Fruit fly (Drosophila melanogaster) whole organism, embryonic: Measurements from ENCODE around the gene CG43165.

Experiments
- Awh ChIP-seq: fragments of 200-800 bp; sonication (Bioruptor generic); IDR thresholded peaks from 2 replicates; pipeline ENCODE4, ENCODE4 v1.3.6; 2022; ENCODE audit warnings: missing biosample characterization, missing genetic modification characterization
- CG10147 ChIP-seq: fragments of 200-800 bp; sonication (Bioruptor generic); optimal IDR thresholded peaks from 2 replicates; lab custom pipeline; 2019; ENCODE audit warnings: missing biosample characterization, mild to moderate bottlenecking, missing genetic modification characterization, moderate library complexity
- CG10543 ChIP-seq: fragments of 200-800 bp; sonication (Bioruptor generic); optimal IDR thresholded peaks from 3 replicates; lab custom pipeline; 2017; ENCODE audit warnings: missing biosample characterization, mild to moderate bottlenecking, missing genetic modification characterization, moderate library complexity
- CG12391 ChIP-seq: fragments of 200-800 bp; sonication (Bioruptor generic); optimal IDR thresholded peaks from 3 replicates; lab custom pipeline; 2018; ENCODE audit warnings: missing biosample characterization, mild to moderate bottlenecking, missing genetic modification characterization, moderate library complexity
- CG14441 ChIP-seq: fragments of 200-800 bp; sonication (Bioruptor generic); IDR thresholded peaks from 2 replicates; pipeline ENCODE4 v1.3.6; 2022; ENCODE audit warnings: missing biosample characterization, missing genetic modification characterization
- CG15479 ChIP-seq: fragments of 200-800 bp; sonication (Bioruptor generic); optimal IDR thresholded peaks from 3 replicates; lab custom pipeline; 2019; ENCODE audit warnings: missing biosample characterization, mild to moderate bottlenecking, missing genetic modification characterization, moderate library complexity
- CG15514 ChIP-seq: fragments of 200-800 bp; sonication (Bioruptor generic); optimal IDR thresholded peaks from 3 replicates; lab custom pipeline; 2017; ENCODE audit warnings: missing biosample characterization, missing genetic modification characterization, mild to moderate bottlenecking, moderate library complexity, missing genetic modification reagents
- CG15601 ChIP-seq: fragments of 200-800 bp; sonication (Bioruptor generic); optimal IDR thresholded peaks from 3 replicates; lab custom pipeline; 2019; ENCODE audit warnings: missing biosample characterization, mild to moderate bottlenecking, missing genetic modification characterization, moderate library complexity
- CG17186 ChIP-seq: fragments of 200-800 bp; sonication (Bioruptor generic); optimal IDR thresholded peaks from 3 replicates; lab custom pipeline; 2017; ENCODE audit warnings: missing biosample characterization, missing genetic modification reagents, missing genetic modification characterization
- CG18011 ChIP-seq: fragments of 200-800 bp; sonication (Bioruptor generic); optimal IDR thresholded peaks from 2 replicates; lab custom pipeline; 2017; ENCODE audit warnings: missing biosample characterization, missing genetic modification characterization, mild to moderate bottlenecking, moderate library complexity, missing genotype
- CG18262 ChIP-seq: fragments of 200-800 bp; optimal IDR thresholded peaks from 3 replicates; lab custom pipeline; 2019; ENCODE audit warnings: missing biosample characterization, mild to moderate bottlenecking, missing genetic modification characterization, moderate library complexity
- CG18476 ChIP-seq: fragments of 200-800 bp; sonication (Bioruptor generic); optimal IDR thresholded peaks from 2 replicates; lab custom pipeline; 2016; ENCODE audit warnings: missing biosample characterization, mild to moderate bottlenecking, missing genetic modification characterization
- CG18764 ChIP-seq: fragments of 200-800 bp; sonication (Bioruptor generic); optimal IDR thresholded peaks from 3 replicates; lab custom pipeline; 2016; ENCODE audit warnings: missing biosample characterization, missing genetic modification characterization
- CG34376 ChIP-seq: fragments of 200-800 bp; sonication (Bioruptor generic); optimal IDR thresholded peaks from 2 replicates; lab custom pipeline; 2018; ENCODE audit warnings: missing biosample characterization, mild to moderate bottlenecking, missing genetic modification characterization
- CG7357 ChIP-seq: fragments of 200-800 bp; sonication (Bioruptor generic); IDR thresholded peaks from 3 replicates; pipeline ENCODE4 v1.3.6; 2022; ENCODE audit warnings: missing biosample characterization, missing genetic modification characterization
- CG8359 ChIP-seq: fragments of 200-800 bp; sonication (Bioruptor generic); optimal IDR thresholded peaks from 2 replicates; lab custom pipeline; 2017; ENCODE audit warnings: missing biosample characterization, mild to moderate bottlenecking, missing genetic modification characterization, borderline replicate concordance
- E2f1 ChIP-seq: fragments of 200-800 bp; sonication (Bioruptor generic); IDR thresholded peaks from 2 replicates; pipeline ENCODE4 v1.3.6; 2022; ENCODE audit warnings: missing biosample characterization, missing genetic modification characterization
- Eip74EF ChIP-seq, 2 experiments: fragments of 200-800 bp in 1 of 2; fragments of >200 bp in 1 of 2; sonication (Bioruptor generic) in 1 of 2; optimal IDR thresholded peaks; 2 replicates each; lab custom pipeline; 2017 to 2019; ENCODE audit warnings: missing biosample characterization in 2 of 2, missing genetic modification characterization in 2 of 2, mild to moderate bottlenecking in 1 of 2, moderate library complexity in 1 of 2
- Pdp1 ChIP-seq, 2 experiments: fragments of 200-800 bp; sonication (Bioruptor generic); optimal IDR thresholded peaks; 3 replicates each; lab custom pipeline; 2016; ENCODE audit warnings: missing biosample characterization in 2 of 2, missing genetic modification characterization in 2 of 2, mild to moderate bottlenecking in 1 of 2, moderate library complexity in 1 of 2
- Poxn ChIP-seq: fragments of 200-800 bp; sonication (Bioruptor generic); IDR thresholded peaks from 2 replicates; pipeline ENCODE4 v1.3.6; 2022; ENCODE audit warnings: missing biosample characterization, missing genetic modification characterization
- Xbp1 ChIP-seq: fragments of 200-800 bp; sonication (Bioruptor generic); optimal IDR thresholded peaks from 3 replicates; lab custom pipeline; 2016; ENCODE audit warnings: missing biosample characterization, mild to moderate bottlenecking, missing genetic modification characterization
- bowl ChIP-seq: fragments of 200-800 bp; sonication (Bioruptor generic); IDR thresholded peaks from 2 replicates; pipeline ENCODE4 v1.3.6; 2022; ENCODE audit warnings: missing biosample characterization, missing genetic modification characterization
- cas ChIP-seq: fragments of 200-800 bp; sonication (Bioruptor generic); IDR thresholded peaks from 2 replicates; pipeline ENCODE4 v1.3.6; 2022; ENCODE audit warnings: missing biosample characterization, missing genetic modification characterization
- caup ChIP-seq: fragments of 200-800 bp; sonication (Bioruptor generic); optimal IDR thresholded peaks from 3 replicates; lab custom pipeline; 2017; ENCODE audit warnings: missing biosample characterization, mild to moderate bottlenecking, missing genetic modification characterization, moderate library complexity; ENCODE audit not compliant: severe bottlenecking
- dimm ChIP-seq: fragments of 200-800 bp; sonication (Bioruptor generic); IDR thresholded peaks from 2 replicates; pipeline ENCODE4 v1.3.6; 2022; ENCODE audit warnings: missing biosample characterization, missing genetic modification characterization
- eve ChIP-seq, 2 experiments: fragments of >200 bp; optimal IDR thresholded peaks; 2 replicates each; lab custom pipeline; 2017; ENCODE audit warnings: missing biosample characterization in 2 of 2, missing genetic modification characterization in 2 of 2
- fd102C ChIP-seq: fragments of 200-800 bp; sonication (Bioruptor generic); optimal IDR thresholded peaks from 2 replicates; lab custom pipeline; 2018; ENCODE audit warnings: missing biosample characterization, mild to moderate bottlenecking, missing genetic modification characterization, moderate library complexity
- hkb ChIP-seq, 2 experiments: fragments of 200-800 bp in 1 of 2; fragments of >200 bp in 1 of 2; sonication (Bioruptor generic) in 1 of 2; IDR thresholded peaks in 1 of 2; optimal IDR thresholded peaks in 1 of 2; 2 replicates each; pipeline versions ENCODE4 v1.3.6 to Lab custom; 2017 to 2022; ENCODE audit warnings: missing biosample characterization in 1 of 2, missing genetic modification characterization in 1 of 2
- nerfin-1 ChIP-seq: fragments of 200-800 bp; sonication (Bioruptor generic); optimal IDR thresholded peaks from 3 replicates; lab custom pipeline; 2019; ENCODE audit warnings: missing biosample characterization, mild to moderate bottlenecking, missing genetic modification characterization, moderate library complexity
- pum ChIP-seq: fragments of 200-800 bp; sonication (Bioruptor generic); optimal IDR thresholded peaks from 2 replicates; lab custom pipeline; 2016; ENCODE audit warnings: missing biosample characterization, missing genetic modification characterization
- sug ChIP-seq: fragments of 200-800 bp; optimal IDR thresholded peaks from 2 replicates; lab custom pipeline; 2019; ENCODE audit warnings: missing biosample characterization, mild to moderate bottlenecking, missing genetic modification characterization, moderate library complexity

CG43165 gene

DNA sequence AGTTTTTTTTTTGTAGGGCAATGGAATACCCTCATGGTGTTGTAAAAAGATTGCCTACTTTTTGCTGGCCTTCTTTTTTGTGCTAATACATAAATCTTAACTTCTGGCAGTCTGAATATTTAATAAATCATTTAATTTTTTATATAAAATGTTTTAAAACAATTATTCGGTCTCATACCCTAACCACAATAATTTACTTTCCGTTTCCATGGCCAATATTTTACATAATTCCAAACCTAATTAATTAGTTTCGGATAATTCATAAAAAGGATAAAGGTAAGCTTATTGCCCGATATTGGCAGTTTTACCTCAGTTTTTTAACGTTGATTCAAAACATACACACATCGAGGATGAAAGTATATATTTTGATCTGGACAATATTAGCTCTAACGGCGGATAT lies 5.1 kb upstream of the CG43165 start, which contains the start of gene CG42465 (continued):
- TF ChIP-seq CG18011 (GFP tag; lab: Kevin White, UChicago) = no peak

DNA sequence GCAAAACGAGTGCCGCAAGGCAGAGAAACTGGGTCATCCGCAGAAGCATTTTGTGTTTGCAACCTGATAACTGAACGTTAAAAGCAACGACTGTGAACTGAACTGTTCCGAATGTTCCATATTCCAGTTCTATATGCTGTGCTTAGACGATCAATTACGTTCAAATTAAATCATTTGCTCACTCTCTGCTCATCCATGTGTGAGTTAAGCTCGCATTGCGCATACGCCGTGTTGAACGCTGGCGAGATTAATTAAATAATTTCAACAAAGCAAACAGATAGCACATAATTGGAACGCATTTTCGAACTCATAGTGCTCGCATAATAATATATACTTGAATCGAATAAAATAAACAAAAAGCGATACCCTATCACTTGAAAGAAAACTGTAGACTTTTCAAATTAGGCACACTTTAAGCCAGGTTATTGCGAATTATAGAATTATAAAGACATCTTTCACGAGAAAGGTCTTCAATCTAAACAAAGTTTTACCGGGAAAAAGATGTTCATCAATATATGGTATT lies 4.2 kb upstream of the CG43165 start, which contains the start of the genes CG10031 and CG42464:
Gene CG10031 (minus strand): TSS at position 101 of the 523 bp plus-strand sequence.
Gene CG42464 (plus strand): TSS at position 473 of the 523 bp plus-strand sequence.
- TF ChIP-seq Pdp1 (GFP tag; optimal IDR thresholded peaks at IDR 0.05; lab: Kevin White, UChicago) = peak in 1 of 2 experiments; percentile 42
- TF ChIP-seq cas (GFP tag; lab: Robert Waterston, UW) = no peak
- no peak for TF ChIP-seq eve (GFP tag; optimal IDR thresholded peaks at IDR 0.05; lab: Kevin White, UChicago)
- no peak for TF ChIP-seq CG18764 (GFP tag; lab: Kevin White, UChicago)
- peak; percentile 56 for TF ChIP-seq CG15514 (GFP tag; lab: Kevin White, UChicago)
- no peak for TF ChIP-seq CG12391 (tag; lab: Kevin White, UChicago)
- no peak for TF ChIP-seq CG14441 (GFP tag; lab: Robert Waterston, UW)
- no peak for TF ChIP-seq Poxn (GFP tag; lab: Robert Waterston, UW)
- no peak for TF ChIP-seq E2f1
- TF ChIP-seq CG34376 = peak; percentile 26
- no peak for TF ChIP-seq CG15601 (tag; lab: Kevin White, UChicago)
- TF ChIP-seq CG10147 (GFP tag; lab: Kevin White, UChicago) = no peak
- TF ChIP-seq CG18476 (GFP tag; lab: Kevin White, UChicago) = no peak

DNA sequence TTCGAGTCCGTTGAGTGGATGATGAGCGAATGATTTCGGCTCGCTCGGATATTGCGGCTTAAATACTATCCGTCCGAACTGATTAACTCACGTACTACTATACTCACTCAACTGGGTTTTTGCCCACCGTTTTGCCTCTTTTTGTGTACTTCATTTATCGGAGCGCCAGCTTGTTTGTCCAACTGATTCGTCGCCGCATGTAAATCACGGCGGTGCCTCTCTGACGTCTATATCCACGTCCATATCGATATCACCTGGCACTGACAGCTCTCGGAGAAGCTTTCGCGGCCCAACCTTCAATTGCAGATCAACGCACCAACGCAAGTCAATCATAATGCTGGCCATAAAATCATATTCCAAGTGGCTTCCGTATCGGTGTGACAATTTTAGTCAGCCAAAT lies 3.0 kb upstream of the CG43165 start, which contains the start of gene CG3604:
Gene CG3604 (minus strand): TSS at position 101 of the 400 bp plus-strand sequence.
- TF ChIP-seq CG17186 (GFP tag; lab: Kevin White, UChicago) (no peak), Eip74EF (GFP tag; optimal IDR thresholded peaks at IDR 0.05; lab: Kevin White, UChicago) (peak in 1 of 2 experiments; percentile 14)

DNA sequence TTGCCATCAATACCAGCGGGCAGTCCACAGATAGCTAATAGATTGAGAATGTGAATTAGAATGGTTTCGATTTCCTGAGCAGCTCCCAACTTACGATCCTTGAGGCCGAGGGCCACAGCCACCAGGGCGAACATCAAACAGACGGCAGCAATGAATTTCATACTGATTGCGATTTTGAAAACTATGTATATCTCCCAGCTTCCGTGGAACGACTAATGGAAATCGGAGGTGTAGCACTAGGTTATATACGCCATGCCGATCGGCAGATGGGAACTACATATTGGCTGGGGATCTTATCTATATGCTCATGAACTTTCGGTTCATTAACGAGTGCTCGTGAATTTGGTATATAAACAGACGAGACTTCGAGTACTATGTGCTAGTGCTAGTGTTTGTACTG lies 1.6 kb upstream of the CG43165 start, which contains the start of gene IM33:
Gene IM33 (minus strand): TSS at position 221 of the 400 bp plus-strand sequence.
- no peak for TF ChIP-seq nerfin-1 (tag; lab: Kevin White, UChicago)
- peak; percentile 61 for TF ChIP-seq CG34376
- no peak for TF ChIP-seq hkb (optimal IDR thresholded peaks at IDR 0.05; lab: Kevin White, UChicago)
- no peak for TF ChIP-seq hkb (GFP tag; IDR thresholded peaks at IDR 0.05; lab: Robert Waterston, UW)
- TF ChIP-seq CG7357 (GFP tag; lab: Robert Waterston, UW) = 0 out of 3 replicates have a peak, but pooled peaks have one; percentile 9
- no peak for TF ChIP-seq Xbp1
- TF ChIP-seq sug (tag; lab: Kevin White, UChicago) = peak; percentile 51
- no peak for TF ChIP-seq Awh
- TF ChIP-seq pum (GFP tag; lab: Kevin White, UChicago) = no peak
- TF ChIP-seq CG10543 (GFP tag; lab: Kevin White, UChicago) = peak; percentile 11
- TF ChIP-seq fd102C = no peak
- TF ChIP-seq bowl (GFP tag; lab: Robert Waterston, UW) = no peak
- TF ChIP-seq CG18262 (tag; lab: Kevin White, UChicago) = no peak
- no peak for TF ChIP-seq caup (GFP tag; lab: Kevin White, UChicago)
- TF ChIP-seq dimm (GFP tag; lab: Robert Waterston, UW) = no peak

DNA sequence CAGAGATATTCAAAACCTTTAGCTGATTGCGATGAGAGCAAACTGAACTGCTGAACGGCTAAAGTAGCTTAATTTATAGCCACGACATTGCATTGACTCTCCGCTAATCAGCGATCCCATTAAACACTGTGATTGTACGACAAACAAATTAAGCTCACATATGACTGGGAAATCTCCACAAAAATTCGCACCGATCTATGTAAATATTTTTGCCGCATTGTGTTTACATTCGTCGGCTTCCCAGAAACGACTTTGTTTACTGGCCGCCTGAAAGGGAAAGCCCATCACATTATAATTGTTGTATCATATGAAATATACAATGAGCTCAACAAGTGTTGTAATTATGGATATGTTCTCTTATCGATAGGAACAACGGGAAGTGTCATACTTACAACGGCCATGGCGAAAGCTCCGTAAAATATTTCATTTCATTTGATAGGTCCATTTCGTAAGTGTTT lies 570 bp upstream of the CG43165 start, which contains the start of gene CG16713:
Gene CG16713 (minus strand): TSS at position 51 of the 458 bp plus-strand sequence.
- TF ChIP-seq CG15479 (no peak), CG34376 (peak; percentile 31), sug (tag; lab: Kevin White, UChicago) (peak; percentile 25), CG8359 (GFP tag; lab: Kevin White, UChicago) (no peak)
